Fruit fly (Drosophila melanogaster): Measurements from ENCODE around the gene bwa.

- TF ChIP-seq psq (GFP tag; optimal IDR thresholded peaks at IDR 0.05) = no peak
- TF ChIP-seq Dfd (GFP tag; optimal IDR thresholded peaks at IDR 0.05) = no peak
- TF ChIP-seq CG32264 (GFP tag; optimal IDR thresholded peaks at IDR 0.05) = no peak
- no peak for TF ChIP-seq foxo (GFP tag; optimal IDR thresholded peaks at IDR 0.05)
Observed at dm6 chr2L:20026351-20026849, 39.8 kb upstream of the bwa start.
